Worm (Caenorhabditis elegans): ENCODE measurements around the gene pfas-1.
A peak's percentile ranks its signal among the peaks of the same experiment; 100 is the strongest.

ce11 chrIII:4647878-4648277, 4.8 kb upstream of the pfas-1 start, which contains the start of gene T23F11.6:
- TF ChIP-seq ets-4 (GFP tag; optimal IDR thresholded peaks at IDR 0.05): no peak
- TF ChIP-seq mxl-1 (tag; optimal IDR thresholded peaks at IDR 0.05): no peak
- no peak for TF ChIP-seq athp-1 (tag; optimal IDR thresholded peaks at IDR 0.05)
- TF ChIP-seq K11D2.4 (GFP tag; IDR thresholded peaks at IDR 0.05): no peak
- no peak for TF ChIP-seq ztf-3 (GFP tag; optimal IDR thresholded peaks at IDR 0.05)
- no peak for TF ChIP-seq ceh-58 (GFP tag; IDR thresholded peaks at IDR 0.05)
- no peak for TF ChIP-seq nhr-27 (tag; optimal IDR thresholded peaks at IDR 0.05)
- no peak for TF ChIP-seq ztf-18 (tag; optimal IDR thresholded peaks at IDR 0.05)
- TF ChIP-seq unc-130 (GFP tag; optimal IDR thresholded peaks at IDR 0.05): no peak
- no peak for TF ChIP-seq mel-28 (tag; optimal IDR thresholded peaks at IDR 0.05; ENCODE audit: borderline replicate concordance)
- peak; percentile 73 for TF ChIP-seq unc-62 (GFP tag; optimal IDR thresholded peaks at IDR 0.05)
